Fruit fly (Drosophila melanogaster): ENCODE measurements around the gene CG34250.

CG34250 gene

DNA sequence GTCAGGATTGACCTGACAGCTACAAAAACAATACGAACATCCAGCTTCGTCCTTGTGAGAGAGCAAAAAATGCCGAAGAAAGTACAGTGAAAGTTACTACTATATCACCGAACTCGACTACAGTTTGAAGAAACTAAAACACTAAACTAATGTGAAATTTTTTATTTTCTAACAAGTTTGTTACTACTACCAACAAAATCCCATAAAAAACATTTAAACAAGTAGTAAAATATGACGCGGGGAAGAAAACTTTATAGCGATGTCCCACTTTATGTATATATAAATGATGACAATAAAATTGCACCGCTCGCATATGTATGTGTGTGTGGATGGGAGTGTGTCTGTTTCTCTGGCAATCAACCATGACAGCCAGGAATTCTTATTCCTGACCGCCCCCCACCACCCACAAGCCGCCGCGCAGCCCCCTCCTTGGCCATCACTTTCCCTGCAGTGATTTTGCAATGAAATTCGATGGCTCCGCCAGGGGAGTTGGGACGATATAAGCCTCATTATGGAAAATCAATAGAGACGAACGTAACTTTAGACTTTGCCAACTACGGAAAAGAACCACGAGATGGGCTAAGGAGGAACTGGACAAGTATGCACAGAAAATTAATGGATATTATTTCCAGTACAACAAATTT, 14.5 kb upstream of the CG34250 start (continued):
- TF ChIP-seq Eip74EF (GFP tag; optimal IDR thresholded peaks at IDR 0.05): no peak
- no peak for TF ChIP-seq Nf-YA (GFP tag; IDR thresholded peaks at IDR 0.05)
- TF ChIP-seq tgo (GFP tag; IDR thresholded peaks at IDR 0.05): 0 out of 3 replicates have a peak, but pooled peaks have one; percentile 15
- TF ChIP-seq phol (tag; optimal IDR thresholded peaks at IDR 0.05): no peak
- no peak for TF ChIP-seq jing (GFP tag; optimal IDR thresholded peaks at IDR 0.05)
- TF ChIP-seq CG8089 (GFP tag; optimal IDR thresholded peaks at IDR 0.05): no peak
- no peak for TF ChIP-seq CG10431 (GFP tag; optimal IDR thresholded peaks at IDR 0.05)
- TF ChIP-seq CG32767 (GFP tag; IDR thresholded peaks at IDR 0.05): no peak
- no peak for TF ChIP-seq D19B (GFP tag; optimal IDR thresholded peaks at IDR 0.05)
- no peak for TF ChIP-seq Med (GFP tag)
- TF ChIP-seq CG10959 (GFP tag; IDR thresholded peaks at IDR 0.05): no peak
- no peak for TF ChIP-seq grn (GFP tag; optimal IDR thresholded peaks at IDR 0.05)
- TF ChIP-seq CG7271 (tag; optimal IDR thresholded peaks at IDR 0.05): no peak
- TF ChIP-seq CG32772 (GFP tag; IDR thresholded peaks at IDR 0.05): no peak
- no peak for TF ChIP-seq E2f1 (GFP tag; IDR thresholded peaks at IDR 0.05)
- no peak for TF ChIP-seq hbn (GFP tag; IDR thresholded peaks at IDR 0.05; ENCODE audit: partially characterized antibody)
- TF ChIP-seq NfI (GFP tag; optimal IDR thresholded peaks at IDR 0.05): no peak
- no peak for TF ChIP-seq CG11247 (GFP tag; IDR thresholded peaks at IDR 0.05)
- no peak for TF ChIP-seq exex (tag; optimal IDR thresholded peaks at IDR 0.05)
- peak; percentile 57; the same call in 1 of the 3 replicates for TF ChIP-seq dysf (GFP tag; IDR thresholded peaks at IDR 0.05)
- TF ChIP-seq CG3065 (GFP tag; optimal IDR thresholded peaks at IDR 0.05): no peak
- peak; percentile 60 for TF ChIP-seq crol (GFP tag; IDR thresholded peaks at IDR 0.05)
- no peak for TF ChIP-seq CG12769 (tag; optimal IDR thresholded peaks at IDR 0.05)
- no peak for TF ChIP-seq Sin3A (optimal IDR thresholded peaks at IDR 0.05)
- no peak for TF ChIP-seq Ssrp (tag; optimal IDR thresholded peaks at IDR 0.05)
- TF ChIP-seq CG10147 (GFP tag; optimal IDR thresholded peaks at IDR 0.05): peak; percentile 11
- no peak for TF ChIP-seq CG18764 (GFP tag; optimal IDR thresholded peaks at IDR 0.05)
- no peak for TF ChIP-seq CG34224 (GFP tag; IDR thresholded peaks at IDR 0.05; ENCODE audit: partially characterized antibody)
- TF ChIP-seq CG14667 (GFP tag; IDR thresholded peaks at IDR 0.05): 0 out of 2 replicates have a peak, but pooled peaks have one; percentile 31
- TF ChIP-seq luna (GFP tag; optimal IDR thresholded peaks at IDR 0.05): no peak
- TF ChIP-seq da (GFP tag; optimal IDR thresholded peaks at IDR 0.05): no peak
- TF ChIP-seq C15 (GFP tag; IDR thresholded peaks at IDR 0.05): no peak
- no peak for TF ChIP-seq hkb (optimal IDR thresholded peaks at IDR 0.05)
- TF ChIP-seq hkb (GFP tag; IDR thresholded peaks at IDR 0.05): peak; percentile 18; the same call in 1 of the 2 replicates
- TF ChIP-seq CG14050 (GFP tag; IDR thresholded peaks at IDR 0.05): no peak
- TF ChIP-seq run (tag; optimal IDR thresholded peaks at IDR 0.05): no peak
- TF ChIP-seq CG7839 (tag; optimal IDR thresholded peaks at IDR 0.05): no peak
- TF ChIP-seq Optix (GFP tag; IDR thresholded peaks at IDR 0.05): no peak
- no peak for TF ChIP-seq CG7963 (GFP tag; IDR thresholded peaks at IDR 0.05; ENCODE audit: partially characterized antibody)
- TF ChIP-seq odd (GFP tag; optimal IDR thresholded peaks at IDR 0.05): no peak
- TF ChIP-seq org-1 (GFP tag; optimal IDR thresholded peaks at IDR 0.05): no peak
- no peak for TF ChIP-seq CG30020 (tag; optimal IDR thresholded peaks at IDR 0.05)
- no peak for TF ChIP-seq lab (GFP tag; optimal IDR thresholded peaks at IDR 0.05)
- no peak for TF ChIP-seq CG17802 (tag; optimal IDR thresholded peaks at IDR 0.05)
- TF ChIP-seq Xrp1 (GFP tag; IDR thresholded peaks at IDR 0.05): peak; percentile 59
- TF ChIP-seq Oaz (GFP tag; IDR thresholded peaks at IDR 0.05): no peak
- TF ChIP-seq emc (GFP tag; optimal IDR thresholded peaks at IDR 0.05): no peak
- TF ChIP-seq pzg (GFP tag; optimal IDR thresholded peaks at IDR 0.05): no peak
- TF ChIP-seq CkIIα-i1 (GFP tag; IDR thresholded peaks at IDR 0.05): no peak
- TF ChIP-seq ssp (GFP tag; IDR thresholded peaks at IDR 0.05): no peak
- TF ChIP-seq sens (GFP tag): peak; percentile 11
